Worm (Caenorhabditis elegans): ENCODE data around the gene W10G11.19.

W10G11.19 gene

DNA sequence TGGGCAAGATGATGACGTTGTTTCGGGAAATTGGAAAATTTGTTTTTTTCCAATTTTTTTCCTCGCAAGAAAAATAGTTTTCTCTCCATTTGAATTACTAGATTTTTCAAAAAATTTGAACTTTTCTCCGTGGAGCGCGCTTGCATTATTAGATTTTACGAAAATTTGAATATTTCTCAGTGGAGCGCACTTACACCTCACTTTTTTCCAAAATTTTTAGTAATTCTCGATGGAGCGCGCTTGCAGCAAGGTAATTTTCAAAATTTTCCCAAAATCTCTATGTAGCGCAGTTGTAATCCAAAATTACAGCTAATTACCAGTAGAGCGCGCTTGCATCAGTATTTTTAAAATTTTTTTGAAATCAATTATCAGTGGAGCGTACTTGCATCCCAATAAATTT is 4.2 kb downstream of the W10G11.19 start:
- TF ChIP-seq ztf-28 (GFP tag; IDR thresholded peaks at IDR 0.05), result no peak
- TF ChIP-seq egrh-3 (GFP tag; IDR thresholded peaks at IDR 0.05), result no peak
- no peak for TF ChIP-seq lir-1 (GFP tag; conservative IDR thresholded peaks at IDR 0.05)
- TF ChIP-seq mcd-1 (GFP tag; IDR thresholded peaks at IDR 0.05), result peak; percentile 75
- no peak for TF ChIP-seq zim-3 (tag; optimal IDR thresholded peaks at IDR 0.05)
- TF ChIP-seq egl-18 (GFP tag; IDR thresholded peaks at IDR 0.05), result no peak
- TF ChIP-seq unc-130 (GFP tag; optimal IDR thresholded peaks at IDR 0.05), result no peak
- peak; percentile 56 for TF ChIP-seq lin-54 (GFP tag; optimal IDR thresholded peaks at IDR 0.05)
- TF ChIP-seq ztf-25 (GFP tag; IDR thresholded peaks at IDR 0.05), result no peak
- no peak for TF ChIP-seq him-1 (tag; optimal IDR thresholded peaks at IDR 0.05)
- no peak for TF ChIP-seq madf-3 (GFP tag; IDR thresholded peaks at IDR 0.05)
- TF ChIP-seq chd-7 (tag; optimal IDR thresholded peaks at IDR 0.05), result no peak
- no peak for TF ChIP-seq cebp-1 (GFP tag; IDR thresholded peaks at IDR 0.05)
- TF ChIP-seq cebp-1 (tag; optimal IDR thresholded peaks at IDR 0.05), result no peak
- TF ChIP-seq sea-2 (GFP tag; IDR thresholded peaks at IDR 0.05), result no peak
- no peak for TF ChIP-seq C06A6.2 (GFP tag; conservative IDR thresholded peaks at IDR 0.05)
- TF ChIP-seq rec-8 (tag; optimal IDR thresholded peaks at IDR 0.05), result no peak
- 0 out of 2 replicates have a peak, but pooled peaks have one; percentile 14 for TF ChIP-seq F33H1.4 (GFP tag; IDR thresholded peaks at IDR 0.05)
- no peak for TF ChIP-seq ztf-18 (tag; optimal IDR thresholded peaks at IDR 0.05)
- 0 out of 2 replicates have a peak, but pooled peaks have one; percentile 11 for TF ChIP-seq D2030.7 (GFP tag; IDR thresholded peaks at IDR 0.05)
- TF ChIP-seq lsl-1 (GFP tag; optimal IDR thresholded peaks at IDR 0.05), result peak; percentile 11
- TF ChIP-seq bed-1 (GFP tag; IDR thresholded peaks at IDR 0.05), result no peak
- no peak for TF ChIP-seq zfh-2 (GFP tag; conservative IDR thresholded peaks at IDR 0.05)
- peak; percentile 49 for TF ChIP-seq madf-6 (GFP tag; IDR thresholded peaks at IDR 0.05)
- TF ChIP-seq athp-1 (tag; optimal IDR thresholded peaks at IDR 0.05), result no peak
- no peak for TF ChIP-seq fkh-3 (tag; optimal IDR thresholded peaks at IDR 0.05)
- TF ChIP-seq xnd-1 (tag; optimal IDR thresholded peaks at IDR 0.05), result peak; percentile 55
- no peak for TF ChIP-seq mes-4 (tag; optimal IDR thresholded peaks at IDR 0.05)
- no peak for TF ChIP-seq ceh-40 (GFP tag; IDR thresholded peaks at IDR 0.05)
- TF ChIP-seq dpff-1 (tag; optimal IDR thresholded peaks at IDR 0.05), result no peak
- no peak for TF ChIP-seq snpc-3.4 (tag; optimal IDR thresholded peaks at IDR 0.05)
- no peak for TF ChIP-seq egl-44 (GFP tag; IDR thresholded peaks at IDR 0.05)
- no peak for TF ChIP-seq aptf-2 (GFP tag; conservative IDR thresholded peaks at IDR 0.05)
- TF ChIP-seq ZK185.1 (tag; optimal IDR thresholded peaks at IDR 0.05; ENCODE audit: poor library complexity, severe bottlenecking), result no peak
- no peak for TF ChIP-seq T07F8.4 (tag; optimal IDR thresholded peaks at IDR 0.05)
- TF ChIP-seq lsy-27 (tag; optimal IDR thresholded peaks at IDR 0.05; ENCODE audit: borderline replicate concordance, insufficient read depth), result no peak

DNA sequence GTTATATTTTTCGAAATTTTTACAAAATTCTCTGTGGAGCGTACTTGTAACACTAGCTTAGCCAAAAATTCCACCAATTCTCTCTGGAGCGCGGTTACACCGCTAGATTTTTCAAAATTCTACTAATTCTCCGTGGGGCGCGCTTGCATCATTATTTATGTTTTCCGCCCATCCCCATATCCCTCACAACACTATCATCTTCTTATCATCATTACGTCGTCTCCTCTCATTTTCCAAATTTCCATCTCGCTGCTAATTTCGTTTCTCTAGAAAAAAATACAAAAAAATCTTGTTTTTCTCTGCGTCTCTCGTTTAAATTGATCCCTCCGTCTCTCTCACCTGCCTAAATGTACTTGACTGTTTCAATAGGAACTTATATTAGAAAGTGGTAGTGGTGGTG is 4.8 kb downstream of the W10G11.19 start:
- TF ChIP-seq B0336.3 (GFP tag; IDR thresholded peaks at IDR 0.05), result no peak
- TF ChIP-seq sptf-2 (GFP tag; optimal IDR thresholded peaks at IDR 0.05), result no peak
- no peak for TF ChIP-seq xnd-1 (tag; optimal IDR thresholded peaks at IDR 0.05)
- TF ChIP-seq F33H1.4 (GFP tag; IDR thresholded peaks at IDR 0.05), result no peak
- TF ChIP-seq nfya-1 (tag; optimal IDR thresholded peaks at IDR 0.05; ENCODE audit: borderline replicate concordance, insufficient read depth), result no peak
- no peak for TF ChIP-seq Y95B8A.8 (GFP tag; IDR thresholded peaks at IDR 0.05)
- peak; percentile 49 for TF ChIP-seq mcd-1 (GFP tag; IDR thresholded peaks at IDR 0.05)
- no peak for TF ChIP-seq hlh-12 (tag; optimal IDR thresholded peaks at IDR 0.05)
- no peak for TF ChIP-seq egrh-3 (GFP tag; IDR thresholded peaks at IDR 0.05)
- no peak for TF ChIP-seq F23B12.7 (tag; optimal IDR thresholded peaks at IDR 0.05; ENCODE audit: insufficient read depth)
- TF ChIP-seq ceh-27 (GFP tag; optimal IDR thresholded peaks at IDR 0.05), result no peak
- TF ChIP-seq D2030.7 (GFP tag; IDR thresholded peaks at IDR 0.05), result no peak
- no peak for TF ChIP-seq tlf-1 (GFP tag; optimal IDR thresholded peaks at IDR 0.05)
- TF ChIP-seq ccch-3 (GFP tag; optimal IDR thresholded peaks at IDR 0.05), result no peak
- TF ChIP-seq him-1 (tag; optimal IDR thresholded peaks at IDR 0.05), result no peak
- TF ChIP-seq Y53F4B.3 (GFP tag; IDR thresholded peaks at IDR 0.05), result no peak
- peak; percentile 12 for TF ChIP-seq lin-40 (tag; optimal IDR thresholded peaks at IDR 0.05)
- peak; percentile 23; the same call in 1 of the 2 replicates for TF ChIP-seq hmg-1.2 (GFP tag; IDR thresholded peaks at IDR 0.05)

All from whole organism, young adult.